Fruit fly (Drosophila melanogaster) whole organism, embryonic: ENCODE measurements around the gene CG14330.
A peak's percentile ranks its signal among the peaks of the same experiment; 100 is the strongest.

Source experiments
- Ada2b ChIP-seq: fragments of 200-800 bp; sonication (Bioruptor generic); IDR thresholded peaks from 2 replicates; pipeline ENCODE4 v1.3.6; 2022; ENCODE audit warnings: missing biosample characterization, missing genetic modification characterization
- Asciz ChIP-seq: fragments of 200-800 bp; sonication (Bioruptor generic); optimal IDR thresholded peaks from 2 replicates; lab custom pipeline; 2017; ENCODE audit warnings: missing biosample characterization, mild to moderate bottlenecking, missing genetic modification characterization, missing genetic modification reagents
- B-H2 ChIP-seq: fragments of 200-800 bp; sonication (Bioruptor generic); optimal IDR thresholded peaks from 2 replicates; lab custom pipeline; 2018; ENCODE audit warnings: missing biosample characterization, mild to moderate bottlenecking, missing genetic modification characterization
- Bdp1 ChIP-seq: fragments of 200-800 bp; sonication (Bioruptor generic); optimal IDR thresholded peaks from 3 replicates; lab custom pipeline; 2016; ENCODE audit warnings: missing biosample characterization, missing genetic modification characterization
- CG10431 ChIP-seq: fragments of 200-800 bp; sonication (Bioruptor generic); optimal IDR thresholded peaks from 3 replicates; lab custom pipeline; 2018; ENCODE audit warnings: missing biosample characterization, mild to moderate bottlenecking, missing genetic modification characterization
- CG10462 ChIP-seq: fragments of 200-800 bp; sonication (Bioruptor generic); optimal IDR thresholded peaks from 2 replicates; lab custom pipeline; 2016; ENCODE audit warnings: missing biosample characterization, missing genetic modification characterization
- CG11093 ChIP-seq: fragments of 200-800 bp; sonication (Bioruptor generic); IDR thresholded peaks from 3 replicates; pipeline ENCODE4 v1.3.6; 2022; ENCODE audit warnings: missing biosample characterization, missing genetic modification characterization
- CG12299 ChIP-seq: fragments of 200-800 bp; sonication (Bioruptor generic); optimal IDR thresholded peaks from 2 replicates; lab custom pipeline; 2018; ENCODE audit warnings: missing biosample characterization, mild to moderate bottlenecking, missing genetic modification characterization
- CG15696 ChIP-seq: fragments of 200-800 bp; sonication (Bioruptor generic); optimal IDR thresholded peaks from 2 replicates; lab custom pipeline; 2019; ENCODE audit warnings: missing biosample characterization, mild to moderate bottlenecking, missing genetic modification characterization, moderate library complexity
- CG1603 ChIP-seq: fragments of 200-800 bp; sonication (Bioruptor generic); optimal IDR thresholded peaks from 2 replicates; lab custom pipeline; 2019; ENCODE audit warnings: missing biosample characterization, mild to moderate bottlenecking, missing genetic modification characterization, moderate library complexity
- CG16779 ChIP-seq: fragments of 200-800 bp; sonication (Bioruptor generic); IDR thresholded peaks from 2 replicates; pipeline ENCODE4 v1.3.6; 2022; ENCODE audit warnings: missing biosample characterization, missing genetic modification characterization
- CG16813 ChIP-seq: fragments of 200-800 bp; sonication (Bioruptor generic); IDR thresholded peaks from 3 replicates; pipeline ENCODE4 v1.3.6; 2022; ENCODE audit warnings: missing biosample characterization, missing genetic modification characterization; ENCODE audit not compliant: partially characterized antibody
- CG17802 ChIP-seq: fragments of 200-800 bp; sonication (Bioruptor generic); optimal IDR thresholded peaks from 2 replicates; lab custom pipeline; 2018; ENCODE audit warnings: missing biosample characterization, mild to moderate bottlenecking, missing genetic modification characterization, moderate library complexity
- CG17829 ChIP-seq: fragments of 200-800 bp; optimal IDR thresholded peaks from 2 replicates; lab custom pipeline; 2019; ENCODE audit warnings: missing biosample characterization, mild to moderate bottlenecking, missing genetic modification characterization, moderate library complexity
- CG2116 ChIP-seq: fragments of 200-800 bp; sonication (Bioruptor generic); optimal IDR thresholded peaks from 3 replicates; lab custom pipeline; 2018; ENCODE audit warnings: missing biosample characterization, mild to moderate bottlenecking, missing genetic modification characterization
- CG30431 ChIP-seq: fragments of 200-800 bp; sonication (Bioruptor generic); optimal IDR thresholded peaks from 2 replicates; lab custom pipeline; 2017; ENCODE audit warnings: missing biosample characterization, missing genetic modification characterization
- CG31365 ChIP-seq: fragments of 200-800 bp; sonication (Bioruptor generic); optimal IDR thresholded peaks from 2 replicates; lab custom pipeline; 2018; ENCODE audit warnings: missing biosample characterization, mild to moderate bottlenecking, missing genetic modification characterization
- CG3407 ChIP-seq: fragments of 200-800 bp; sonication (Bioruptor generic); optimal IDR thresholded peaks from 2 replicates; lab custom pipeline; 2018; ENCODE audit warnings: missing biosample characterization, mild to moderate bottlenecking, missing genetic modification characterization
- CG4360 ChIP-seq: fragments of 200-800 bp; sonication (Bioruptor generic); IDR thresholded peaks from 2 replicates; pipeline ENCODE4 v1.3.6; 2022; ENCODE audit warnings: missing biosample characterization, missing genetic modification characterization
- CG4424 ChIP-seq: fragments of 200-800 bp; sonication (Bioruptor generic); optimal IDR thresholded peaks from 3 replicates; lab custom pipeline; 2016; ENCODE audit warnings: missing biosample characterization, missing genetic modification characterization
- CG6654 ChIP-seq: fragments of 200-800 bp; sonication (Bioruptor generic); optimal IDR thresholded peaks from 2 replicates; lab custom pipeline; 2017; ENCODE audit warnings: missing biosample characterization, mild to moderate bottlenecking, missing genetic modification characterization
- CG6791 ChIP-seq: fragments of 200-800 bp; sonication (Bioruptor generic); IDR thresholded peaks from 3 replicates; pipeline ENCODE4 v1.3.6; 2022; ENCODE audit warnings: missing biosample characterization, missing genetic modification characterization; ENCODE audit not compliant: partially characterized antibody
- CG7556 ChIP-seq: fragments of 200-800 bp; sonication (Bioruptor generic); optimal IDR thresholded peaks from 2 replicates; lab custom pipeline; 2017; ENCODE audit warnings: missing biosample characterization, mild to moderate bottlenecking, missing genetic modification characterization
- CG7786 ChIP-seq: fragments of 200-800 bp; sonication (Bioruptor generic); optimal IDR thresholded peaks from 2 replicates; lab custom pipeline; 2016; ENCODE audit warnings: missing biosample characterization, missing genetic modification characterization
- CG8388 ChIP-seq: fragments of 200-800 bp; sonication (Bioruptor generic); optimal IDR thresholded peaks from 2 replicates; lab custom pipeline; 2019; ENCODE audit warnings: missing biosample characterization, mild to moderate bottlenecking, missing genetic modification characterization, moderate library complexity
- CG9797 ChIP-seq: fragments of 200-800 bp; sonication (Bioruptor generic); optimal IDR thresholded peaks from 3 replicates; lab custom pipeline; 2018; ENCODE audit warnings: missing biosample characterization, mild to moderate bottlenecking, missing genetic modification characterization
- CoRest ChIP-seq: fragments of 200-800 bp; sonication (Bioruptor generic); optimal IDR thresholded peaks from 3 replicates; lab custom pipeline; 2018; ENCODE audit warnings: missing biosample characterization, mild to moderate bottlenecking, missing genetic modification characterization, moderate library complexity
- Elba2 ChIP-seq: fragments of 200-800 bp; sonication (Bioruptor generic); optimal IDR thresholded peaks from 3 replicates; lab custom pipeline; 2016; ENCODE audit warnings: missing biosample characterization, missing genetic modification characterization
- Ets97D ChIP-seq: fragments of 200-800 bp; sonication (Bioruptor generic); optimal IDR thresholded peaks from 3 replicates; lab custom pipeline; 2016; ENCODE audit warnings: missing biosample characterization, missing genetic modification characterization
- Gsc ChIP-seq: fragments of 200-800 bp; sonication (Bioruptor generic); IDR thresholded peaks from 2 replicates; pipeline ENCODE4 v1.3.6; 2022; ENCODE audit warnings: missing biosample characterization, missing genetic modification characterization
- HmgD ChIP-seq: fragments of 200-800 bp; sonication (Bioruptor generic); optimal IDR thresholded peaks from 3 replicates; lab custom pipeline; 2016; ENCODE audit warnings: missing biosample characterization, missing genetic modification characterization
- HmgZ ChIP-seq: fragments of 200-800 bp; sonication (Bioruptor generic); optimal IDR thresholded peaks from 2 replicates; lab custom pipeline; 2018; ENCODE audit warnings: missing biosample characterization, mild to moderate bottlenecking, missing genetic modification characterization
- Hr3 ChIP-seq: fragments of 200-800 bp; sonication (Bioruptor generic); optimal IDR thresholded peaks from 3 replicates; lab custom pipeline; 2016; ENCODE audit warnings: missing biosample characterization, missing genetic modification characterization
- MBD-R2 ChIP-seq: fragments of 200-800 bp; sonication (Bioruptor generic); IDR thresholded peaks from 2 replicates; pipeline ENCODE4 v1.3.6; 2022; ENCODE audit warnings: missing biosample characterization, missing genetic modification characterization
- Myb ChIP-seq: fragments of 200-800 bp; sonication (Bioruptor generic); optimal IDR thresholded peaks from 2 replicates; lab custom pipeline; 2016; ENCODE audit warnings: missing biosample characterization, missing genetic modification characterization
- NC2α ChIP-seq: fragments of 200-800 bp; sonication (Bioruptor generic); optimal IDR thresholded peaks from 2 replicates; lab custom pipeline; 2016; ENCODE audit warnings: missing biosample characterization, missing genetic modification characterization
- NC2β ChIP-seq: fragments of 200-800 bp; sonication (Bioruptor generic); optimal IDR thresholded peaks from 2 replicates; lab custom pipeline; 2016; ENCODE audit warnings: missing biosample characterization, missing genetic modification characterization
- Nf-YB ChIP-seq: fragments of 200-800 bp; sonication (Bioruptor generic); optimal IDR thresholded peaks from 3 replicates; lab custom pipeline; 2019; ENCODE audit warnings: missing biosample characterization, mild to moderate bottlenecking, missing genetic modification characterization, moderate library complexity
- Rfx ChIP-seq: fragments of 200-800 bp; sonication (Bioruptor generic); IDR thresholded peaks from 2 replicates; pipeline ENCODE4 v1.3.6; 2022; ENCODE audit warnings: missing biosample characterization, missing genetic modification characterization
- Stat92E ChIP-seq, 3 experiments: fragments of >200 bp in 2 of 3; fragments of 200-800 bp in 1 of 3; sonication (Bioruptor generic) in 1 of 3; optimal IDR thresholded peaks; 2 replicates each; lab custom pipeline; 2017 to 2019; ENCODE audit warnings: missing biosample characterization in 3 of 3, missing genetic modification characterization in 3 of 3, mild to moderate bottlenecking in 1 of 3, moderate library complexity in 1 of 3
- cas ChIP-seq: fragments of 200-800 bp; sonication (Bioruptor generic); IDR thresholded peaks from 2 replicates; pipeline ENCODE4 v1.3.6; 2022; ENCODE audit warnings: missing biosample characterization, missing genetic modification characterization
- cg ChIP-seq: fragments of 200-800 bp; sonication (Bioruptor generic); optimal IDR thresholded peaks from 3 replicates; lab custom pipeline; 2019; ENCODE audit warnings: missing biosample characterization, mild to moderate bottlenecking, missing genetic modification characterization, moderate library complexity
- corto ChIP-seq: fragments of 200-800 bp; sonication (Bioruptor generic); optimal IDR thresholded peaks from 2 replicates; lab custom pipeline; 2016; ENCODE audit warnings: missing biosample characterization, mild to moderate bottlenecking, missing genetic modification characterization, moderate library complexity
- dimm ChIP-seq: fragments of 200-800 bp; sonication (Bioruptor generic); IDR thresholded peaks from 2 replicates; pipeline ENCODE4 v1.3.6; 2022; ENCODE audit warnings: missing biosample characterization, missing genetic modification characterization
- insv ChIP-seq, 2 experiments: fragments of 200-800 bp; sonication (Bioruptor generic); optimal IDR thresholded peaks; 3 replicates each; lab custom pipeline; 2016 to 2018; ENCODE audit warnings: missing biosample characterization in 2 of 2, missing genetic modification characterization in 2 of 2
- nmo ChIP-seq: fragments of 200-800 bp; sonication (Bioruptor generic); optimal IDR thresholded peaks from 2 replicates; lab custom pipeline; 2018; ENCODE audit warnings: missing biosample characterization, mild to moderate bottlenecking, missing genetic modification characterization, moderate library complexity
- odd ChIP-seq: fragments of 200-800 bp; sonication (Bioruptor generic); optimal IDR thresholded peaks from 2 replicates; lab custom pipeline; 2017; ENCODE audit warnings: missing biosample characterization, mild to moderate bottlenecking, missing genetic modification characterization
- sim ChIP-seq: fragments of 200-800 bp; sonication (Bioruptor generic); IDR thresholded peaks from 2 replicates; pipeline ENCODE4 v1.3.6; 2022; ENCODE audit warnings: missing biosample characterization, missing genetic modification characterization
- slbo ChIP-seq: fragments of 200-800 bp; sonication (Bioruptor generic); IDR thresholded peaks from 2 replicates; pipeline ENCODE4 v1.3.6; 2022; ENCODE audit warnings: missing biosample characterization, missing genetic modification characterization
- slp2 ChIP-seq: fragments of 200-800 bp; sonication (Bioruptor generic); optimal IDR thresholded peaks from 2 replicates; lab custom pipeline; 2016; ENCODE audit warnings: missing biosample characterization, missing genetic modification characterization
- trh ChIP-seq: fragments of 200-800 bp; sonication (Bioruptor generic); optimal IDR thresholded peaks from 2 replicates; lab custom pipeline; 2016; ENCODE audit warnings: missing biosample characterization, missing genetic modification characterization
- tup ChIP-seq: fragments of 200-800 bp; sonication (Bioruptor generic); optimal IDR thresholded peaks from 2 replicates; lab custom pipeline; 2016; ENCODE audit warnings: missing biosample characterization, mild to moderate bottlenecking, missing genetic modification characterization, moderate library complexity

The CG14330 gene

DNA sequence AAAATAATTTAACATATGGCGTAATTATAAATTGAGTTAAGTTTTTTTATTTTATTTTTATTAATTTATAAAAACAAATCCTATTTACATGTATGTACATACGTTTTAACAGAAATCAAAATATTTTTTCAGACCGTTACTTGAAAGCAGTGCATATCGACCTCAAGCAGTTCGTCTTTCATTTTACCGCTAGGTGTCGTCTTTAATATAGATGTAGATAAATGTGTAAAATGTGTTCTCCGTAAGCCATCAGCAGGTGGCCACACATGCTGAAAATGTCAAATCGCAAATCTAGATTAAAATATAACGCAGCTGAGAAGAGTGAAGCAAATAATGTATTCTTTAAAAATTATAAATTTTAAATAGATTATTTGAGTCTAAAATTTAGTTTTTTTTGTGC lies 7.2 kb downstream of the CG14330 start (continued):
- TF ChIP-seq CG6654 (GFP tag; lab: Kevin White, UChicago) (no peak), CG17829 (tag; lab: Kevin White, UChicago) (no peak), NC2α (GFP tag; lab: Kevin White, UChicago) (no peak), CG4360 (GFP tag; lab: Robert Waterston, UW) (no peak), Nf-YB (no peak), NC2β (GFP tag; lab: Kevin White, UChicago) (no peak), CG12299 (tag; lab: Kevin White, UChicago) (no peak), CG10431 (no peak), CG15696 (tag; lab: Kevin White, UChicago) (no peak), cas (GFP tag; lab: Robert Waterston, UW) (no peak), sim (GFP tag; lab: Robert Waterston, UW) (no peak), CG31365 (peak; percentile 97), CG8388 (GFP tag; lab: Kevin White, UChicago) (no peak), Ets97D (no peak), slp2 (GFP tag; lab: Kevin White, UChicago) (no peak), tup (no peak), CG17802 (tag; lab: Kevin White, UChicago) (peak; percentile 62), CG11093 (GFP tag; lab: Robert Waterston, UW) (no peak), CoRest (peak; percentile 12), CG3407 (GFP tag; lab: Kevin White, UChicago) (no peak), Bdp1 (no peak), CG10462 (GFP tag; lab: Kevin White, UChicago) (no peak), Rfx (no peak), HmgD (GFP tag; lab: Kevin White, UChicago) (peak; percentile 28), CG16813 (GFP tag; lab: Robert Waterston, UW) (peak; percentile 45; the same call in 1 of the 3 replicates), Stat92E (GFP tag; optimal IDR thresholded peaks at IDR 0.05; lab: Kevin White, UChicago) (no peak), Elba2 (GFP tag; lab: Kevin White, UChicago) (no peak), Hr3 (GFP tag; lab: Kevin White, UChicago) (peak; percentile 4), CG6791 (GFP tag; lab: Robert Waterston, UW) (peak; percentile 69), Asciz (GFP tag; lab: Kevin White, UChicago) (no peak), CG1603 (tag; lab: Kevin White, UChicago) (peak; percentile 21), CG30431 (GFP tag; lab: Kevin White, UChicago) (no peak), CG2116 (GFP tag; lab: Kevin White, UChicago) (peak; percentile 14), CG9797 (GFP tag; lab: Kevin White, UChicago) (no peak), insv (GFP tag; optimal IDR thresholded peaks at IDR 0.05; lab: Kevin White, UChicago) (no peak), B-H2 (no peak), nmo (GFP tag; lab: Kevin White, UChicago) (peak; percentile 29), Gsc (no peak), corto (no peak), CG7556 (GFP tag; lab: Kevin White, UChicago) (no peak), CG16779 (no peak), odd (no peak), trh (GFP tag; lab: Kevin White, UChicago) (no peak), cg (GFP tag; lab: Kevin White, UChicago) (no peak), slbo (GFP tag; lab: Robert Waterston, UW) (0 out of 2 replicates have a peak, but pooled peaks have one; percentile 34), CG7786 (GFP tag; lab: Kevin White, UChicago) (no peak), MBD-R2 (GFP tag; lab: Robert Waterston, UW) (no peak), dimm (GFP tag; lab: Robert Waterston, UW) (no peak), Ada2b (GFP tag; lab: Robert Waterston, UW) (no peak), CG4424 (no peak), HmgZ (tag; lab: Kevin White, UChicago) (peak; percentile 10), Myb (GFP tag; lab: Kevin White, UChicago) (peak; percentile 96)
